Worm (Caenorhabditis elegans): ENCODE data around the gene C11H1.9.

C11H1.9 gene

DNA sequence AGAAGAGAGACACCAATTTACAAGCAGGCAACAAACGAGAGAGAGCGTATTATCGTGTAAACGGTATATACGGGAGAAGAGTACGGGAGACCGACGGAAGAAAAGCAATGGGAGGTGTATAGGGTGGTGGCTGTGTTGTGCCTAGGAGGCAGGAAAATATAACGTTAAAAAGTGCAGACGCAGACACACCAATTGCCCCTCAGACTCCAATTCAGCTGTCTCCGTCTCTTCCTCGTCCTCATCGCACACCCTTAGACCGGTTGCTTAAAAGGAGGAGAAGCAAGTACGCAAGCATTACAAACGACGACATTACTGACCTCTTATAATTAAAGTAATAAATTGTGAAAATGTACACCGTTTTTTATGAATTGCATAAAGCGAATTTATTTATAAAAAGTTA lies 7.8 kb downstream of the C11H1.9 start (continued):
- TF ChIP-seq nfya-1 (tag; optimal IDR thresholded peaks at IDR 0.05; ENCODE audit: borderline replicate concordance, insufficient read depth) (no peak), egl-44 (GFP tag; IDR thresholded peaks at IDR 0.05) (no peak), F10E7.11 (tag; optimal IDR thresholded peaks at IDR 0.05) (no peak), aptf-2 (GFP tag; conservative IDR thresholded peaks at IDR 0.05) (no peak), fkh-3 (tag; optimal IDR thresholded peaks at IDR 0.05) (no peak), attf-5 (GFP tag; optimal IDR thresholded peaks at IDR 0.05) (peak; percentile 66), ztf-6 (GFP tag; IDR thresholded peaks at IDR 0.05) (no peak), dpl-1 (GFP tag; optimal IDR thresholded peaks at IDR 0.05) (no peak), mcd-1 (GFP tag; IDR thresholded peaks at IDR 0.05) (no peak), Y95B8A.8 (GFP tag; IDR thresholded peaks at IDR 0.05) (no peak), C06A6.2 (GFP tag; conservative IDR thresholded peaks at IDR 0.05) (no peak), ztf-25 (GFP tag; IDR thresholded peaks at IDR 0.05) (no peak), F52B5.7 (tag; optimal IDR thresholded peaks at IDR 0.05) (no peak), F49E8.2 (tag; optimal IDR thresholded peaks at IDR 0.05; ENCODE audit: insufficient read depth) (no peak), lin-54 (GFP tag; optimal IDR thresholded peaks at IDR 0.05) (no peak), gei-17 (GFP tag; optimal IDR thresholded peaks at IDR 0.05) (peak; percentile 40), lin-26 (GFP tag; IDR thresholded peaks at IDR 0.05) (no peak), ceh-91 (GFP tag; IDR thresholded peaks at IDR 0.05) (no peak), hlh-12 (tag; optimal IDR thresholded peaks at IDR 0.05) (no peak), ceh-79 (tag; optimal IDR thresholded peaks at IDR 0.05) (no peak), T26A5.8 (tag; optimal IDR thresholded peaks at IDR 0.05) (no peak), repo-1 (tag; optimal IDR thresholded peaks at IDR 0.05) (no peak), cebp-2 (GFP tag; IDR thresholded peaks at IDR 0.05) (no peak), K11D2.4 (GFP tag; IDR thresholded peaks at IDR 0.05) (0 out of 2 replicates have a peak, but pooled peaks have one; percentile 30), T07F8.4 (tag; optimal IDR thresholded peaks at IDR 0.05) (no peak), snpc-3.4 (tag; optimal IDR thresholded peaks at IDR 0.05) (peak; percentile 9), sptf-2 (GFP tag; optimal IDR thresholded peaks at IDR 0.05) (no peak), zim-3 (tag; optimal IDR thresholded peaks at IDR 0.05) (no peak), pha-4 (tag; optimal IDR thresholded peaks at IDR 0.05) (no peak), ccch-3 (GFP tag; optimal IDR thresholded peaks at IDR 0.05) (no peak), mel-28 (tag; optimal IDR thresholded peaks at IDR 0.05; ENCODE audit: borderline replicate concordance) (no peak), efl-1 (GFP tag; optimal IDR thresholded peaks at IDR 0.05) (no peak), ama-1 (optimal IDR thresholded peaks at IDR 0.05) (no peak), ama-1 (GFP tag; optimal IDR thresholded peaks at IDR 0.05) (no peak), sea-2 (GFP tag; IDR thresholded peaks at IDR 0.05) (no peak), lag-1 (GFP tag; IDR thresholded peaks at IDR 0.05) (no peak), bed-1 (GFP tag; IDR thresholded peaks at IDR 0.05) (no peak), C17E4.6 (GFP tag; IDR thresholded peaks at IDR 0.05) (no peak), dpff-1 (tag; optimal IDR thresholded peaks at IDR 0.05) (no peak), ztf-28 (GFP tag; IDR thresholded peaks at IDR 0.05) (no peak), unc-62 (GFP tag; optimal IDR thresholded peaks at IDR 0.05) (no peak), F39B2.1 (GFP tag; IDR thresholded peaks at IDR 0.05) (no peak), die-1 (tag; optimal IDR thresholded peaks at IDR 0.05) (no peak), attf-3 (GFP tag; conservative IDR thresholded peaks at IDR 0.05) (no peak), snpc-1.3 (tag; optimal IDR thresholded peaks at IDR 0.05; ENCODE audit: insufficient read depth) (no peak), nhr-80 (tag; optimal IDR thresholded peaks at IDR 0.05) (peak; percentile 70), tbp1 (GFP tag; optimal IDR thresholded peaks at IDR 0.05) (no peak), mxl-1 (tag; optimal IDR thresholded peaks at IDR 0.05) (no peak), lsl-1 (GFP tag; optimal IDR thresholded peaks at IDR 0.05) (no peak), snpc-1.1 (tag; optimal IDR thresholded peaks at IDR 0.05; ENCODE audit: insufficient read depth) (no peak), Y53F4B.3 (GFP tag; IDR thresholded peaks at IDR 0.05) (no peak)
